Worm (Caenorhabditis elegans) whole organism, dauer: ENCODE results near the gene F49C12.1.

ENCODE experiments used
- unc-62 ChIP-seq: sonication (generic microtip); optimal IDR thresholded peaks from 2 replicates; lab custom pipeline; 2017; ENCODE audit warnings: missing biosample characterization, missing genetic modification reagents, missing genetic modification characterization

The F49C12.1 gene

DNA sequence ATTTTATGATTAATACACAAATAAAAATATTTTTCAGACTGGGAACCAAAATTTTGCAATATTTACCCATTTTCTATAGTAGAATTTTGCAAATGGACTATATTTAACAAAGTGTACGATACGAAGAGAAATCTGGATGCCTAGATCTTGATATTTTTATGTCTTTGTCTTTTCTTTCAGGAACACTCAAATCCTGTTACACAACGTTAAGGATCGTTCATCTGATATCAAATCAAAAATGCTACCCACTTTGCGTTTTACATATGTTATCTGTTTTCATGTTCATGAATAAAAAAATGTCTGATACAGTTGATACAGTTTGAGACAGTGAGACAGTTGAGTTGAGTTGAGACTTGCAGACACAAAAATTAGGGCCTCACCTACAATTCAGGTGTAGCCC lies at the start of gene F49C12.1:
TSS of gene F49C12.1 (minus strand) at position 70 of the 400 bp plus-strand sequence.
- TF ChIP-seq unc-62 (GFP tag; lab: Kevin White, UChicago) = no peak

DNA sequence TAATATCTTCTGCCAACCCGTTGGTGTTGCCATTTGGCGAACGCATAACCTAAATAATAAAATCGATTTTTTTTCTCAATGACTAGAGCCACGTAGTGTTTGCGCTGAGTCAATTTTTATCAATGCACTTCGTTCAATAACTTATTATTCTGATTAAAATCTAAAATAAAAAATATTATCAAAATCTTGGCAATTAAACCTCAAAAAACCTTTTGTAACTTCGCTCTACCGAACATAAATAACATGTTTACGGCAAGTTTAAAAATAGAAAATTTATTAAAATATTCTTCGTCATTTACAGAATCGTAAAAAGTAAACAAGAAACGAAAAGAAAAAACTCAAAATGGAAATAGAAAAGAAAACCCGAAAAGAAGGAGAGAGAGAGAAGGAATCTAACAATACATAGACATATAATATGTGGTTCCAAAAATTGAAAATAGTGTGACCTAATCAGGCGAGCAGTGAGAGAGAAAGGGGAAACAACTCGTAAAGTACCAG lies 47.0 kb upstream of the F49C12.1 start, which contains the start of gene pigc-1:
TSS of gene pigc-1 (minus strand) at position 51 of the 498 bp plus-strand sequence.
- TF ChIP-seq unc-62 (GFP tag; lab: Kevin White, UChicago) = no peak

DNA sequence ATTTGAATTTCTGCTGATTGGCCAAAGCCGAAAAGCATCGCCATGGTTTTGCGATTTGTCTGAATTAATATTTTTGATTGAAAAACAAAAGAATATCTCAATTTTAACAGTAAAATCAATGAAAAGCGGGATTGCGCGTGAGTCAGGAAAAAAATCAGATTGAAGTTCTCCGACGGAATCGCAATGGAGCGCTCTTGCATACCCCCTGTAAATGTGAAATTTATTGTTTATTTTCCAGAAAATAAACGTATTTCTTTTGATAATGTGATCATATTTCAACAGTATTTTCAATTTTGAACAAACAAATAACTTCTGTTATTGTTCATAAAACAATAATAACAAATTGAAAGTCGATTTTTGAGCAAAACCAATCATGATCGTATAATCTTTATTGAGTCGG lies 45.4 kb upstream of the F49C12.1 start, which contains the start of gene vps-26:
TSS of gene vps-26 (minus strand) at position 200 of the 400 bp plus-strand sequence.
- TF ChIP-seq unc-62 (GFP tag; lab: Kevin White, UChicago) = no peak

DNA sequence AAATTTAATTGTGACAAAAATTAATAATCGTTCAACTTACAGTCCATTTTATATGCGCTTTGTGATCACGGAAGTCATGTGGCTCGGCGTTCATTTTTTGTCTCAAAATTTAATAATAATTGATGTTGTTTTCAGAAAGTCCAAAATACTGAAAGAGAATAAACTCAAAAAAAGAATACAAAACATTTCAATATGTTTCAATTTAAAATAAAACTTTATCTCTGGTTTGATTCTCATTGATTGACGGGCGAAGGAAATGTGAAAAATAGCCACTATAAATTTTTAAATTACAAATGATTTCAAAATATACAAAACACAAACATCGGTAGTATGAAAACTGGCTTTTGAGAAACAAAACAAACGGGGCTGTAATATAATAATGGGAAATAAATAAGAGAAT lies 43.1 kb upstream of the F49C12.1 start, which contains the start of gene T20D3.6:
TSS of gene T20D3.6 (minus strand) at position 101 of the 400 bp plus-strand sequence.
- no peak for TF ChIP-seq unc-62 (GFP tag; lab: Kevin White, UChicago)

DNA sequence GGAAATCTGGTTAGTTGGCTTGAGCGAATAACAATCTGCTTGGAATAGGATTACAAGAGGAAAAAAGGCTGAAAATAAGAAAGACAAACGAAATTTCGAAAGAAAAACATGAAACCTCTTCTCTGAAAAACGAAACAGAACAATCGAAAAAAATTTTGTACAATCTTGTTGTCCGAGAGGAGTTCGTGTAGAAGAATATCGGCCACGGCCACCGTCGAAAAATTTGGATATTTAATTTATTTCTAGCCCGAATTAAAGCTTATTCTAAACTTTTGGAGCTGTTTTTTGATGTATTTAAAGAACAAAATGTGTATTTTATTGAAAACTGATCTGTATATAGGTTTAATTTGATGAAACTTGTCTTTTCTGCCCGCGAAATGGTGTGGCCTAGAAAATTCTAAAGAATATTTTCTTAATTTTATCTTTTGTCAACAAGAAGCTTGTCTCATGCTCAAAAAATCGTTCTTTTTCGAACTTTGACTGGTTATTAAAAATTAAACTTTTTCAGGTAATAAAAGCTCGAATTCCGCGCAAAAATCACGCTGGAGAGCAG lies 40.5 kb upstream of the F49C12.1 start, which contains the start of gene T20D3.5:
TSS of gene T20D3.5 (plus strand) at position 503 of the 553 bp plus-strand sequence.
- TF ChIP-seq unc-62 (GFP tag; lab: Kevin White, UChicago) = no peak

DNA sequence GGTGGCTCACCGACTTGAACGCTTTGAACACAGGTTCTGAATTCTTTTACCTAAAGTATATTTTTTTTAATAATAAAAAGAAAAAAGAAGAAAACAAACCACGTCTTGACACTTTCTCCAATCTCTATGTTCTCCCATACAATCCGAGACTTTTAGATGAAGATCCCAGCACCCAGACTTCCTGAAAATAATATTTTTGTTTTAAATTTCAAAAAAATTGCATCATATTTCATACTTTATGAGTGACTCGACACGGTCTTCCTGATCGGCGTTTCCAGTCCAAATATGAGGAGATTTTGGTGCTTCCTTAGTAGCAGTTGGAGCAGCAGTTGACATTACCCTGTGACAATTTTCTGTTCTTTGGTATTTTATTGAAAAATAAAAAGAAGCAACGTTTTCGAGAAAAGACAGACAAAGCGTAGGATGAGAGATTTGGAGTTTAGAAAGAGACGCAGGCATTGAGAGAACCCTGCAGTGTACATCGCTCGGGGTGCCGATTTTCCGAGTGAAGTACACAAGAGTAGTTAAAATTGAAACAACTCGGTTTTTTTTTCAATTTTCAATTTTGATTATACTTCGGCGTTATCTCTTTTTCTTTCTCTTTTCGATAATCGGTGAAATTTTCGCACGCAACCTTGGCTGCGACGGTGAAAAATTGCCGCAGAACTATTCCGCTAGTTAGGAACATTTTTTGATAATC lies 39.5 kb upstream of the F49C12.1 start, which contains the start of the genes coa-4 and T20D3.14:
TSS of gene coa-4 (minus strand) at position 51 of the 700 bp plus-strand sequence.
TSS of gene T20D3.14 (minus strand) at position 358 of the 700 bp plus-strand sequence.
- TF ChIP-seq unc-62 (GFP tag; lab: Kevin White, UChicago) = no peak

DNA sequence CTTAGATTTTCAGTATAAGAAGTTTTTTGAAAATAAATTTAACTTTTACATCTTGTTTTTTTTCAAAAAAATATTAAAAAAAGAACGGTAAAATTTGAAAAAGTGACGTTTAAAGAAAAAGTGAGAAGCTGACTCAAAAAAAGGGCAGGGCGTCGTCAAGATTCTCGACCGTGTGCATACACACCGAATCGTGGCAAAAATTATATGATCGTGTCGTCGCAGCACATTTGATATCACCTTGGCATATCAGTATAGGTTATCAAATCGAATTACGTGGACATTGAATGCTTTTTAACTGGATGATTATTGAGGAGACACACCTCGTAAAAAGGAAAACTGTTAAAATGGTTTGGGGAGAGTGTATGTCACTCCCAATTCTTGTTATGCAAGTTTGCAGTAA lies 36.9 kb upstream of the F49C12.1 start:
- no peak for TF ChIP-seq unc-62 (GFP tag; lab: Kevin White, UChicago)

DNA sequence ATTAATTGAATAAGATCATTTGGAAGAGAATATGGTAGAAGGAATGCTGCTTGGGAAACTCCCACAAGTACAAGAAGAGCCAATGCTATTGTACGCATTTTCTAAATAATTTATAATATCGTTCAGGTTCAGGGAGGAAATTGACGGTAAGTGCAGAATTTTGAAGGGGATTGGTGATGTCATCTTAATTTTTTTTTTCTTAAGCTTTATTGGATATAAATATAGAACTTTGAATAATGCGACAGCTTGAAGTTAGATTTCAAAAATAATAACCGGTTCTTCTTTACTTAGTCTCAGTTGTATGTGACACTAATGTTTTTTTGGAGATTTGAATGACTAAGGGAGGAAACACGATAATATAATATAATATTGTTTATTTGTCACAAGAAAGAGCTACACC lies 34.6 kb upstream of the F49C12.1 start, which contains the start of gene nspg-7.1:
TSS of gene nspg-7.1 (minus strand) at position 101 of the 400 bp plus-strand sequence.
- no peak for TF ChIP-seq unc-62 (GFP tag; lab: Kevin White, UChicago)

DNA sequence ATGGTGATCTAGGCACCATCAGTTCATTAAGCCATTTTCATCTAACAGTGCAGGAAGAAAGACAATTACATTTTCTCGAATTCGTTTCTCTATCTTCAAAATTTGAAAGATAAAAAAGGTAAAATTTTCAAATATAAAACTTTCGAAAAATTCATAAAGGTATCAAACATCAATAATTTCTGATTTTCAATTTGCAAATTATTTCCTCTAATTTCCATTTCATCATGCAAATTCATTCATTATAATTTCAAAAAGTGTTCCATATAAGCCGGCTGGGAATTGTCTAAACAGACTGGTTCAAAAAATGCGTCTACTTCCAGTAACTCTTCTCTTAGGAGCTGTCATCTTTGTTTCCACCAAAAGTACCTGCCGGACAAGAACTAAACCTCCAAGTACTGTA lies 31.6 kb upstream of the F49C12.1 start, which contains the start of gene clec-183:
TSS of gene clec-183 (plus strand) at position 301 of the 400 bp plus-strand sequence.
- no peak for TF ChIP-seq unc-62 (GFP tag; lab: Kevin White, UChicago)

DNA sequence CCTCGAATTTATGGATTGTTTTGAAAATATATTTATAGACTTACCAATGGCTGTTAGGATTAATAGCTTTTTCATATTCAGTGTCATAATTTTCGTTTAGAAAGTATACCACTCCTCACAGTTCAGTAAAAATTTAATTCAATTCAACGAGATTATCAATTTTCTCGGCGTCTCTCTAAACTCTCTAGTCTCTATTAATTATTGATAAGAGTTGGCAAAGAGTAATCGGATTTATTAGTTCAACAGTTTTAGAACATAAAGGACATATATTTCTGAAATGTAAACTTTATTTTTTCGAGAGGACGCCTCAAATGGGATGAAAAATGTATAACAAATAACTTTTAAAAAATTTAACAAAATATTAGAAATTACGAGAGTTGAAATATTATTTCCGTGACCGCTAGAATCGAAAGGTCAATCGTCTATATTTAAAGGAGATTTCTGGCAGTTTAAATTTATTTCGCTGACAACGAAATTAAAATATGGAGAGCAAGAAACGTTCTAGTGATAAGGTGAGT lies 27.9 kb upstream of the F49C12.1 start, which contains the start of the genes nspg-11 and F49C12.15:
TSS of gene nspg-11 (minus strand) at position 101 of the 518 bp plus-strand sequence.
TSS of gene F49C12.15 (plus strand) at position 468 of the 518 bp plus-strand sequence.
- TF ChIP-seq unc-62 (GFP tag; lab: Kevin White, UChicago) = no peak

DNA sequence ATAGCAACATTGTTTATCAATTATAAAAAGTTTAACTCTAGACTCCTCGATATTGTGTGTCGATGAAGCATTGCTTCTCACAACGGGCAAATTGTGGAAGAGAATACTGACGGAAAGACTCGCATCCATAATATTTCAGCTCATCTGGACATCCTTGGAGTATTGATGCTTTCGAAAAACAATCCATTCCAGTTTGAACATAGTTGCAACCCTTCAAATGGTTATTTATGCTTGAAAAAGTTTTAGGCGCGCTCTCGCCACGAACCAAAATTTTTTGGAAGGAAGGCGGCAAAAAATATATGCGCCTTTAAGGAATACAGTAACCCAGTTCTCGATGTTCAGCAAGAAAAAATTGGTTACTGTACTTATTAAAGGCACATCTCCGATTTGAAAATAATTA lies 26.3 kb upstream of the F49C12.1 start:
- TF ChIP-seq unc-62 (GFP tag; lab: Kevin White, UChicago) = no peak

DNA sequence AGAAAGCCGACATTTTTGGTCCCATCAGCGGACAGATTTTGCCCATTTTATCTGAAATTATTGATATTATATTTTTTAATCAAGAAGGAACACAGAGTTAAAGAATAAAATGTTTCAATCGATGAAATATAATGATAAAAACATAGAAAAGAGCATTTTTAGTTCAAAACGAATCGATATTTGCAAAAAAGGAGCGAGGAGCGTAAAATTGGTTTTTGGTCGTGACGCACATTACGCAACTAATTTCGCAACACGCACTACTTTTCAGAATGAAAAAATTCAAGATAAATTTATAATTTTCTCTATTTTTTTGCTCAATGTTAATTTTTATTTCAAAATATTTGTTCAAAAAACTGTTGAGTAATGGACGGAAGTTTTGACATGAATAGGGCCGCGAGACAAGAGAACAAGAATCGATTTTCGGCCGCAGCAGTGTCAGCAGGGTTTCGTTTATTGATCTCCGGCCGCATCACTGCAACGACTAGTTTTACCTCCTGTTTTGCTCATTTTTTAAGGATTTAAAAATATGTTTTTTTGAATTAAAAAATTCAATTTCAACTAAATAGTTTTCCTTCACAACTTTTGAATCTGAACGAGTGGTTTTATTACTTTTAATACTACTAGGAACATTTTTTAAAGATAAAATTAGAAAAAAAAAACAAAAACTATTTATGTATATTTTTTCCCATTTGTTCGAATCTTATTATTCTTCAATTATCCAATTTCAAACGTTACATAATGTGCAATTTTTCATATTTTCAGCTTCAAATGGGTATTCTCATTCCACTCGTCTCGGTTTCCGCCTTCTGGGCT lies 25.1 kb upstream of the F49C12.1 start, which contains the start of the genes F49C12.12 and vha-17:
TSS of gene F49C12.12 (minus strand) at position 51 of the 813 bp plus-strand sequence.
TSS of gene vha-17 (plus strand) at position 763 of the 813 bp plus-strand sequence.
- no peak for TF ChIP-seq unc-62 (GFP tag; lab: Kevin White, UChicago)

DNA sequence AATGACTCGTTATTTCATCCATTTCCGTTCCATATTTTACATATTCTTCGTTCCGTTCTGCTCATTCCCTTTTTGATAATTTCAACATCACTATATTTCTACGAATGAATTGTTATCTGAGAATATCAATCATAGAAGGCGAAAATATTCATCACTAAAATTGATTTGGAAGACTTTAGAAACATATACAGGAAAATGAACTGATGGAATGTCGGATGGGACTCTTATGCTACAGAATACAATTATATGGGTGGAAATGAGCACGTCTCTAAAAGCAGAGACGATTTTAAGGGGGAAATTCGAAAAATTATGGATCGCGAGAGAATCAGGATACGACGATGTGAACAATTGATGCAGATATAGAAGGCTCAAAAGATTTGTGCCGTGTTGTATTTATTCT lies 23.9 kb upstream of the F49C12.1 start:
- TF ChIP-seq unc-62 (GFP tag; lab: Kevin White, UChicago) = no peak

DNA sequence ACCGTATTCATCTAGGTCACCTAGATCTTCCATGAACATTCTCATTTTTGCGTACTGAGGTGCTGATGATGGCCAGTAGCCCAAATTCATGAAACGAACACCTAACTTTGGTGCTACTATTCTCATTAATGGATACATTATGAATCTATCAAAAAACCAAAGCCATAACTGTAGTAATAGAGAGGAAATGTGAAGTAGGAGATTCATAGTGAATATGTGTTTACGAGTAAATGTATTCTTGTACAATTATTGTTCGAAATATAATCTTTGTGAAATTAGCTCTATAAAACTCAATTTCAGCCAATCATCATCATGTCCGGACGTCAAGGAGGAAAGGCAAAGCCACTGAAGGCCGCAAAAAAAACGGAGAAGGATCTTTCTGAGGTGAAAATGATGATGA lies 22.9 kb upstream of the F49C12.1 start, which contains the start of the genes F49C12.11 and nemt-1:
TSS of gene F49C12.11 (plus strand) at position 301 of the 400 bp plus-strand sequence.
TSS of gene nemt-1 (minus strand) at position 360 of the 400 bp plus-strand sequence.
- TF ChIP-seq unc-62 (GFP tag; lab: Kevin White, UChicago) = no peak
